Worm (Caenorhabditis elegans): ENCODE data around the gene C02F5.5.

Gene C02F5.5

DNA sequence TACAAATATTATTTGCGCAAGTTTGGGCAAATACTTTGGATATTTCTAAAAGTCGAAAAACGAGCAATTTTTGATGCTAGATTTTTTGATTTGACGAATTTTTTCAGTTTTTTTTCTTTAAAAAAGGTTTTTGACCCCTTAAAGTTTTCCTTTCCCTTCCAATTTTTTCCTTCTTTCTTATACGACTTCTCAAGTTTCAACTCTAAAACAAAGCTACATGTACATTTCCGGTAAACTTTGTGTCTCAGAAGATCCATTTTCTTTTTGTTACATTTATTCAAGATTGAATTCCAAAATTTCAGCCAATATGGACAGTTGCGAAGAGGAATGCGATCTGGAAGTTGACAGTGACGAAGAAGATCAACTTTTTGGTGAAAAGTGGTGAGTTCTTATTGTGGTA, 42.8 kb downstream of the C02F5.5 start, which contains the start of gene mig-10:
TSS of gene mig-10 (plus strand) at position 301 of the 400 bp plus-strand sequence.
- no peak for TF ChIP-seq pax-3 (tag; optimal IDR thresholded peaks at IDR 0.05)
- no peak for TF ChIP-seq nhr-90 (tag; optimal IDR thresholded peaks at IDR 0.05; ENCODE audit: poor library complexity)
- TF ChIP-seq jun-1 (tag; optimal IDR thresholded peaks at IDR 0.05) = no peak
- no peak for TF ChIP-seq fos-1 (tag; optimal IDR thresholded peaks at IDR 0.05)
- no peak for TF ChIP-seq fkh-8 (tag; optimal IDR thresholded peaks at IDR 0.05)
- no peak for TF ChIP-seq xbp-1 (tag; optimal IDR thresholded peaks at IDR 0.05)
- TF ChIP-seq snu-23 (GFP tag; optimal IDR thresholded peaks at IDR 0.05) = no peak
- no peak for TF ChIP-seq nhr-77 (tag; optimal IDR thresholded peaks at IDR 0.05)
- no peak for TF ChIP-seq Y116A8C.19 (tag; optimal IDR thresholded peaks at IDR 0.05; ENCODE audit: borderline replicate concordance)
- no peak for TF ChIP-seq dsc-1 (tag; optimal IDR thresholded peaks at IDR 0.05)
- no peak for TF ChIP-seq efl-1 (optimal IDR thresholded peaks at IDR 0.05)
- no peak for TF ChIP-seq efl-1 (GFP tag; optimal IDR thresholded peaks at IDR 0.05 in 1 of 2)
- TF ChIP-seq C04F5.9 (tag; optimal IDR thresholded peaks at IDR 0.05) = no peak

DNA sequence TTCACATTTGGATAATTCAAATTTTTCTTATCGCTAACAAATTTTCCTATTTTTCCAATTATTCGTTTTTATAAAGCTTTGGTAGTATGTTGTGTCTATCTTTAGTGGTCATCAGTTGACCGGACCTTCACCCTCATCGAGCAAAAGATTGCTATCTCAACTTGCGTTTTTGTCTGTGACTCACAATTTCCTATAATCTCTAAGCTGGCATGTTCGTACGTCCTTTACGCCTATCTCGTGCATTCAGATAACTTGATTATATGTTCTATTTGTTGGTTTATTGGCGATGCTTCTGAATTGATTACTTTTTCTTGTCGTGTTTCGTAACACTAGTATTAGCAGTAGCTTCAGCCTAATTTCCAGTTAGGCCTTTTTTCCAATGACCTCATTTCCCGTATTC, 43.6 kb downstream of the C02F5.5 start:
- TF ChIP-seq unc-98 (GFP tag; IDR thresholded peaks at IDR 0.05) = no peak
- no peak for TF ChIP-seq sup-37 (GFP tag; optimal IDR thresholded peaks at IDR 0.05)
- TF ChIP-seq mef-2 (tag; optimal IDR thresholded peaks at IDR 0.05) = no peak

DNA sequence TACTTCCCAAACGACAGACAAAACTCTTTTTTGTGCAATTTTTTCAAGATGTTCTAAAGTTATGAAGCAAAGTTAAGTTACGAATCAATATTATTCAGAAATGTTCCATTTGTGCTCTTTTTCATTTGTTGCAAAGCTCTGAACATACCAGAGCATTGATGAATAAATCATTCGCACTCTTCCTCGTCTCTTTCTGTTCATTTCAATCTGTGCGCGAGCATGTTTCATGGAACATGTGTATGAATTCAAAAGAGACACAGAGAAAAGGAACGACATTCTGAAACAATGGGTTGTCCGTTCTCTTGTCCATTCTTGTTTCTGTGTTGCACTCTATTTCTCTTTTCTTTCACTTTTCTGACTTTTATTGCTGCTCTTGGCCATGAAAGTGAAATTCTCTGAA, 44.4 kb downstream of the C02F5.5 start:
- TF ChIP-seq efl-3 (GFP tag; optimal IDR thresholded peaks at IDR 0.05) (no peak), alr-1 (tag; optimal IDR thresholded peaks at IDR 0.05; ENCODE audit: borderline replicate concordance) (no peak), fkh-4 (tag; optimal IDR thresholded peaks at IDR 0.05; ENCODE audit: borderline replicate concordance) (no peak), snpc-4 (tag; optimal IDR thresholded peaks at IDR 0.05) (no peak), sup-37 (GFP tag; optimal IDR thresholded peaks at IDR 0.05) (no peak), lin-35 (GFP tag; optimal IDR thresholded peaks at IDR 0.05) (no peak), lir-3 (tag; optimal IDR thresholded peaks at IDR 0.05; ENCODE audit: poor library complexity) (no peak), nhr-90 (tag; optimal IDR thresholded peaks at IDR 0.05; ENCODE audit: poor library complexity) (no peak), mef-2 (tag; optimal IDR thresholded peaks at IDR 0.05) (no peak), xbp-1 (tag; optimal IDR thresholded peaks at IDR 0.05) (no peak), C04F5.9 (tag; optimal IDR thresholded peaks at IDR 0.05) (no peak), pqm-1 (tag; optimal IDR thresholded peaks at IDR 0.05) (no peak), ztf-4 (tag; optimal IDR thresholded peaks at IDR 0.05) (no peak), unc-30 (tag; optimal IDR thresholded peaks at IDR 0.05) (no peak), grh-1 (GFP tag; IDR thresholded peaks at IDR 0.05) (no peak), elt-2 (tag; optimal IDR thresholded peaks at IDR 0.05) (no peak), fkh-8 (tag; optimal IDR thresholded peaks at IDR 0.05) (no peak), lin-15B (tag; optimal IDR thresholded peaks at IDR 0.05) (no peak), aha-1 (tag; optimal IDR thresholded peaks at IDR 0.05) (no peak)

ce11 chrIII:8281310-8281709, 45.3 kb downstream of the C02F5.5 start:
- TF ChIP-seq nhr-237 (tag; optimal IDR thresholded peaks at IDR 0.05) (no peak), nhr-20 (tag; optimal IDR thresholded peaks at IDR 0.05) (no peak), zag-1 (tag; optimal IDR thresholded peaks at IDR 0.05) (no peak)

- no peak for TF ChIP-seq unc-130 (tag; optimal IDR thresholded peaks at IDR 0.05)
- peak; percentile 47 for TF ChIP-seq tbx-2 (tag; optimal IDR thresholded peaks at IDR 0.05)
- peak; percentile 3 for TF ChIP-seq unc-86 (tag; optimal IDR thresholded peaks at IDR 0.05)
- TF ChIP-seq nhr-85 (tag) = peak; percentile 54
- peak in 1 of 2 experiments; percentile 69 for TF ChIP-seq ztf-11 (tag; optimal IDR thresholded peaks at IDR 0.05)
- no peak for TF ChIP-seq efl-3 (GFP tag; optimal IDR thresholded peaks at IDR 0.05)
- TF ChIP-seq irx-1 (tag; optimal IDR thresholded peaks at IDR 0.05) = no peak
- no peak for TF ChIP-seq mef-2 (tag; optimal IDR thresholded peaks at IDR 0.05)
Measured at ce11 chrIII:8283525-8283924, 47.5 kb downstream of the C02F5.5 start.

Data from whole organism, L1 larva.